Fruit fly (Drosophila melanogaster): ENCODE results near the gene CG7573.

The CG7573 gene

DNA sequence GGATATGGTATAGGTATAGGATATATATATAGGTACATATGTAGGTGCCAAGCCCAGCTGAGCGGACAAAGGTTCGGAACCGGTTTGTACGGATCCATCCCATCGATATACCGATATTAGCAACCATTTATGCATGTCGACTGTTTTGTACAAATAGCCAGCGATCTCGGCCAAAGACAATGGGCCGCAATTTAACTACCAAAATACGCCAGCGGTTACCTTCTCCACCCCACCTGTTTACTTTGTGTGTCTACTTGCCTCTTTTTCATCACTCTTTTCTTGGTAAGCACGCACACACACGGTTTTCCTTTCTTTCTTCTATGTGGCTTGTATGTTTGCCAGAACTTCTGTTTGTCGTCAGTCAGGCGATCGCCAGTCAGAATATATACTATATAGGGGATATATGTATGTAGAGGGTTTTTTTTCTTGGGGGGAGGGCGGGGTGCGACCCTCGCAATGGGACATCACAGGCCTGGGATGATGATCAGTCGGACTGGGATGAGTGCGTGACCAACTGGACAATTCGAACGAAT is 31.1 kb downstream of the CG7573 start (continued):
- TF ChIP-seq jumu (GFP tag; optimal IDR thresholded peaks at IDR 0.05) (no peak), CG2199 (GFP tag; IDR thresholded peaks at IDR 0.05) (0 out of 3 replicates have a peak, but pooled peaks have one; percentile 16), en (GFP tag; optimal IDR thresholded peaks at IDR 0.05) (no peak), nau (GFP tag; optimal IDR thresholded peaks at IDR 0.05) (no peak), CG2875 (GFP tag; optimal IDR thresholded peaks at IDR 0.05) (no peak), CG4820 (GFP tag; optimal IDR thresholded peaks at IDR 0.05) (no peak), stc (GFP tag; IDR thresholded peaks at IDR 0.05) (no peak), CG17612 (GFP tag; IDR thresholded peaks at IDR 0.05) (no peak), CG12219 (GFP tag; optimal IDR thresholded peaks at IDR 0.05) (no peak), nerfin-2 (GFP tag; IDR thresholded peaks at IDR 0.05; ENCODE audit: partially characterized antibody) (no peak), CrebB (tag; optimal IDR thresholded peaks at IDR 0.05) (no peak), fru (optimal IDR thresholded peaks at IDR 0.05) (no peak), D (optimal IDR thresholded peaks at IDR 0.05) (peak; percentile 53), D (GFP tag; optimal IDR thresholded peaks at IDR 0.05) (no peak), Dip2 (GFP tag; IDR thresholded peaks at IDR 0.05) (no peak), CG1647 (GFP tag; optimal IDR thresholded peaks at IDR 0.05) (no peak), Elba2 (GFP tag; optimal IDR thresholded peaks at IDR 0.05) (no peak), BtbVII (GFP tag; optimal IDR thresholded peaks at IDR 0.05) (no peak)

- TF ChIP-seq sens (GFP tag) (peak; percentile 71), p53 (GFP tag; optimal IDR thresholded peaks at IDR 0.05) (peak; percentile 93), CG2199 (GFP tag; IDR thresholded peaks at IDR 0.05) (0 out of 3 replicates have a peak, but pooled peaks have one; percentile 50), D (optimal IDR thresholded peaks at IDR 0.05) (peak; percentile 88), D (GFP tag; optimal IDR thresholded peaks at IDR 0.05) (no peak), CG9609 (GFP tag; optimal IDR thresholded peaks at IDR 0.05) (no peak), CG11093 (GFP tag; IDR thresholded peaks at IDR 0.05) (no peak), ash1 (GFP tag; optimal IDR thresholded peaks at IDR 0.05) (no peak), Med (GFP tag) (peak; percentile 36), knrl (GFP tag; IDR thresholded peaks at IDR 0.05; ENCODE audit: partially characterized antibody) (no peak), otp (GFP tag; IDR thresholded peaks at IDR 0.05) (0 out of 3 replicates have a peak, but pooled peaks have one; percentile 28), kni (GFP tag; optimal IDR thresholded peaks at IDR 0.05) (peak; percentile 73), CG15479 (GFP tag; optimal IDR thresholded peaks at IDR 0.05) (peak; percentile 4), tio (GFP tag; optimal IDR thresholded peaks at IDR 0.05) (no peak)
These were observed 32.2 kb downstream of the CG7573 start for dm6 chr3L:11343633-11344210.

DNA sequence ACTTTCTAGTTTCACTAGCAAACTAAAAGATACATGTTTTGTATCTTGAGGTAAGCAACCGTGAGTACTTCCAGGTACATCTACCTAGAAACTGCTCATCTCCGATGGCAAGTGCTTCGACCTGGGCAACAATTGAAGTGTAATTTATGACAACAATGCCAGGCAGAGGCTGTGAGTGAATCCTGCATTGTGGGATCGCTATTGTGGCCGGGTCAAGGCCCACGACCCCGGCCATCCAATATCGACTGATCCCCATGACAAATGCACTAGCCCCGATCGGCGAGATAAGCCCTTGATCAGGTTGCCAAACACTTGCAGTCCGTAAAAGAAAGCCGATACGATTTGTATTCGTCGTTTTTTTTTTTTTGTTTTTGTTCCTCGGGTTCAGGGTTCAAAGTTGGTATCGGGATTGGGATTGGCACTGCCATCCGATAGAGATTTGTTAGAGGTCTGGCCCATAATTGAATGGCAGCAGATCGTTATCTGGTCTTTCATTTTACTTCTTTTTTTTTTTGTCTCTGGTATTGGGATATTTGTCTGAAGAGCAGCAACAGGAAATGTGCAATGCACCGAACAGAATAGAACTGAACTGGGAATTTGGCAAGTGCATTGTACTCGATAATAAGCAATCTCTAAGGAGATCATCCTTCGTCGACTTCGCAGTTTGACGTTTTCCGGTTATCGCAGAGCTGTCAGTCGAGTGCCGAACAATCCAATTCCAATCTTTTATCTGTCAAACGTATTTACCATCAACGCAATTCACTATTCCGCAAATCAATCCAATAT is 33.1 kb downstream of the CG7573 start:
- TF ChIP-seq wor (GFP tag; IDR thresholded peaks at IDR 0.05) (no peak), CG10565 (GFP tag; optimal IDR thresholded peaks at IDR 0.05) (no peak), Ravus (GFP tag; IDR thresholded peaks at IDR 0.05) (no peak), Gug (GFP tag; IDR thresholded peaks at IDR 0.05) (no peak), wdn (GFP tag; IDR thresholded peaks at IDR 0.05) (no peak), inv (GFP tag; IDR thresholded peaks at IDR 0.05; ENCODE audit: partially characterized antibody) (no peak), MBD-R2 (GFP tag; IDR thresholded peaks at IDR 0.05) (no peak), NC2α (GFP tag; optimal IDR thresholded peaks at IDR 0.05) (no peak), sd (tag; optimal IDR thresholded peaks at IDR 0.05) (no peak), p53 (GFP tag; optimal IDR thresholded peaks at IDR 0.05) (no peak), cad (GFP tag; optimal IDR thresholded peaks at IDR 0.05) (peak; percentile 62), nmo (GFP tag; optimal IDR thresholded peaks at IDR 0.05) (no peak), D (optimal IDR thresholded peaks at IDR 0.05) (peak; percentile 79), D (GFP tag; optimal IDR thresholded peaks at IDR 0.05) (no peak), Chrac-16 (GFP tag; optimal IDR thresholded peaks at IDR 0.05) (no peak), mirr (GFP tag; optimal IDR thresholded peaks at IDR 0.05) (no peak), stwl (tag; optimal IDR thresholded peaks at IDR 0.05) (no peak), CG14860 (GFP tag; IDR thresholded peaks at IDR 0.05; ENCODE audit: partially characterized antibody) (no peak), grn (GFP tag; optimal IDR thresholded peaks at IDR 0.05) (peak; percentile 91), CG15514 (GFP tag; optimal IDR thresholded peaks at IDR 0.05) (no peak), CG18619 (GFP tag; optimal IDR thresholded peaks at IDR 0.05) (no peak)

Data from whole organism, embryonic.